Worm (Caenorhabditis elegans): Measurements from ENCODE around the gene cyp-14A2.

DNA sequence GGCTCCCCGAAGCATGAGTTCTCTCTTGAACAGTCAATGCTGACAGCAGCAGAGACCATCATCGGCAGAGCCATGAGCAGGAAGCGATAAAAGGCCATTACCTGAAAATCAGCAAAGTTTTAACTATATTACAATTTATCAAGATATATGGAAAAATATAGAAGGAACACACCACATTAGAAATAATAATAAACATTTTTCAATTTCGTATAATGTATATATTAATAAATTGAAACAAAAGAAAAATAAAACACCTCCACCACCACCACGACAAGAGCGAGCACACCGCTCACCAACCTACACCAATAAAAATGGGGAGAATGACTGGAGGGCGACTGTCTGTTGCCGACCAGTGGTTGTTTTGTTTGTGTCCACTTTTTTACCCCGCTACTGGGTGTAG is 17.0 kb upstream of the cyp-14A2 start, which contains the start of gene R04D3.2:
- TF ChIP-seq him-1 (tag; optimal IDR thresholded peaks at IDR 0.05) (no peak), dao-5 (tag; optimal IDR thresholded peaks at IDR 0.05) (no peak)
